Worm (Caenorhabditis elegans) whole organism, L4 larva: ENCODE measurements around the gene nhr-11.
"Not testable (repeated sequence)": the region's sequence is repeated elsewhere in the genome, so short reads cannot be mapped to it uniquely, and the experiment has no call there.

ENCODE experiments used
- ama-1 ChIP-seq: fragments of 150-350 bp; optimal IDR thresholded peaks from 2 replicates; lab custom pipeline; 2014; ENCODE audit warnings: inconsistent platforms, mixed read lengths
- ceh-82 ChIP-seq: sonication (generic microtip); optimal IDR thresholded peaks from 2 replicates; lab custom pipeline; 2017; ENCODE audit warnings: missing biosample characterization, missing genetic modification characterization
- dve-1 ChIP-seq: sonication (generic microtip); optimal IDR thresholded peaks from 2 replicates; lab custom pipeline; 2017; ENCODE audit warnings: antibody characterized with exemption, mild to moderate bottlenecking, missing genetic modification characterization, missing compliant biosample characterization; ENCODE audit not compliant: insufficient read depth
- jun-1 ChIP-seq: fragments of 150-350 bp; optimal IDR thresholded peaks from 2 replicates; lab custom pipeline; 2014; ENCODE audit warnings: missing biosample characterization, missing genetic modification reagents, missing genetic modification characterization
- nhr-77 ChIP-seq: fragments of 150-350 bp; optimal IDR thresholded peaks from 2 replicates; lab custom pipeline; 2014; ENCODE audit warnings: missing biosample characterization, missing genetic modification characterization
- pqm-1 ChIP-seq: sonication (generic microtip); optimal IDR thresholded peaks from 2 replicates; lab custom pipeline; 2017; ENCODE audit warnings: missing biosample characterization, missing genetic modification characterization
- zfp-2 ChIP-seq: sonication (generic microtip); optimal IDR thresholded peaks from 2 replicates; lab custom pipeline; 2016; ENCODE audit warnings: mild to moderate bottlenecking, missing genetic modification characterization, missing compliant biosample characterization

ce11 chrIV:9067277-9068197 lies 2.3 kb upstream of the nhr-11 start:
- TF ChIP-seq nhr-77; ama-1 (lab: Kevin White, UChicago); ceh-82 (tag; lab: Kevin White, UChicago); jun-1 (tag; lab: Kevin White, UChicago); zfp-2 (tag; lab: Kevin White, UChicago); dve-1 (tag; lab: Kevin White, UChicago); pqm-1 (tag; lab: Kevin White, UChicago): not testable (repeated sequence)
